Worm (Caenorhabditis elegans): ENCODE data around the gene Y45G12C.1.

- no peak for TF ChIP-seq ref-1 (GFP tag; conservative IDR thresholded peaks at IDR 0.05)
- TF ChIP-seq ztf-23 (GFP tag; IDR thresholded peaks at IDR 0.05), result no peak
- no peak for TF ChIP-seq klf-2 (GFP tag; conservative IDR thresholded peaks at IDR 0.05)
- TF ChIP-seq T22C8.4 (GFP tag; IDR thresholded peaks at IDR 0.05), result no peak
- TF ChIP-seq flt-1 (GFP tag; IDR thresholded peaks at IDR 0.05), result no peak
- no peak for TF ChIP-seq med-1 (GFP tag; optimal IDR thresholded peaks at IDR 0.05; ENCODE audit: insufficient read depth)
Observed at ce11 chrV:2608352-2608751, 42.9 kb downstream of the Y45G12C.1 start, which contains the start of gene acr-17.
